Worm (Caenorhabditis elegans): ENCODE data around the gene Y51B9A.7.

ce11 chrII:9358230-9358629 lies 41.6 kb upstream of the Y51B9A.7 start, which contains the start of gene mel-11:
- TF ChIP-seq cebp-2 (GFP tag; IDR thresholded peaks at IDR 0.05), result no peak
- TF ChIP-seq tbp1 (GFP tag; optimal IDR thresholded peaks at IDR 0.05), result no peak
- TF ChIP-seq F57A8.1 (GFP tag; optimal IDR thresholded peaks at IDR 0.05), result no peak
- no peak for TF ChIP-seq sdz-38 (tag; optimal IDR thresholded peaks at IDR 0.05)
- no peak for TF ChIP-seq zfh-2 (GFP tag; conservative IDR thresholded peaks at IDR 0.05)
- TF ChIP-seq ceh-58 (GFP tag; IDR thresholded peaks at IDR 0.05), result no peak
- TF ChIP-seq unc-62 (GFP tag; optimal IDR thresholded peaks at IDR 0.05), result no peak
- TF ChIP-seq chd-7 (tag; optimal IDR thresholded peaks at IDR 0.05), result no peak
- TF ChIP-seq B0336.3 (GFP tag; IDR thresholded peaks at IDR 0.05), result no peak

Measured in whole organism, young adult.